Fruit fly (Drosophila melanogaster) whole organism, embryonic: Measurements from ENCODE around the gene CG14219.
A peak's percentile ranks its signal among the peaks of the same experiment; 100 is the strongest.

ENCODE experiments used
- Aef1 ChIP-seq: fragments of 200-800 bp; sonication (Bioruptor generic); IDR thresholded peaks from 3 replicates; pipeline ENCODE4 v1.3.6; 2022; ENCODE audit warnings: missing biosample characterization, missing genetic modification characterization
- Asciz ChIP-seq: fragments of 200-800 bp; sonication (Bioruptor generic); optimal IDR thresholded peaks from 2 replicates; lab custom pipeline; 2017; ENCODE audit warnings: missing biosample characterization, mild to moderate bottlenecking, missing genetic modification characterization, missing genetic modification reagents
- Awh ChIP-seq: fragments of 200-800 bp; sonication (Bioruptor generic); IDR thresholded peaks from 2 replicates; pipeline ENCODE4, ENCODE4 v1.3.6; 2022; ENCODE audit warnings: missing biosample characterization, missing genetic modification characterization
- Bdp1 ChIP-seq: fragments of 200-800 bp; sonication (Bioruptor generic); optimal IDR thresholded peaks from 3 replicates; lab custom pipeline; 2016; ENCODE audit warnings: missing biosample characterization, missing genetic modification characterization
- CG10274 ChIP-seq: fragments of 200-800 bp; sonication (Bioruptor generic); optimal IDR thresholded peaks from 3 replicates; lab custom pipeline; 2017; ENCODE audit warnings: missing biosample characterization, mild to moderate bottlenecking, missing genetic modification characterization
- CG10366 ChIP-seq: fragments of 200-800 bp; sonication (Bioruptor generic); IDR thresholded peaks from 2 replicates; pipeline ENCODE4 v1.3.6; 2022; ENCODE audit warnings: missing biosample characterization, missing genetic modification characterization
- CG12299 ChIP-seq: fragments of 200-800 bp; sonication (Bioruptor generic); optimal IDR thresholded peaks from 2 replicates; lab custom pipeline; 2018; ENCODE audit warnings: missing biosample characterization, mild to moderate bottlenecking, missing genetic modification characterization
- CG1233 ChIP-seq: fragments of 200-800 bp; sonication (Bioruptor generic); optimal IDR thresholded peaks from 4 replicates; lab custom pipeline; 2018; ENCODE audit warnings: missing biosample characterization, mild to moderate bottlenecking, missing genetic modification characterization
- CG12744 ChIP-seq: fragments of 200-800 bp; sonication (Bioruptor generic); optimal IDR thresholded peaks from 2 replicates; lab custom pipeline; 2016; ENCODE audit warnings: missing biosample characterization, missing genetic modification characterization
- CG12769 ChIP-seq: fragments of 200-800 bp; sonication (Bioruptor generic); optimal IDR thresholded peaks from 2 replicates; lab custom pipeline; 2019; ENCODE audit warnings: missing biosample characterization, mild to moderate bottlenecking, missing genetic modification characterization, moderate library complexity
- CG13287 ChIP-seq: fragments of 200-800 bp; sonication (Bioruptor generic); IDR thresholded peaks from 2 replicates; pipeline ENCODE4 v1.3.6; 2022; ENCODE audit warnings: missing biosample characterization, missing genetic modification characterization; ENCODE audit not compliant: partially characterized antibody
- CG14667 ChIP-seq: fragments of 200-800 bp; sonication (Bioruptor generic); IDR thresholded peaks from 2 replicates; pipeline ENCODE4 v1.3.6; 2022; ENCODE audit warnings: missing biosample characterization, missing genetic modification characterization
- CG17361 ChIP-seq: fragments of 200-800 bp; sonication (Bioruptor generic); IDR thresholded peaks from 3 replicates; pipeline ENCODE4 v1.3.6; 2022; ENCODE audit warnings: missing biosample characterization, missing genetic modification characterization
- CG18011 ChIP-seq: fragments of 200-800 bp; sonication (Bioruptor generic); optimal IDR thresholded peaks from 2 replicates; lab custom pipeline; 2017; ENCODE audit warnings: missing biosample characterization, missing genetic modification characterization, mild to moderate bottlenecking, moderate library complexity, missing genotype
- CG18262 ChIP-seq: fragments of 200-800 bp; optimal IDR thresholded peaks from 3 replicates; lab custom pipeline; 2019; ENCODE audit warnings: missing biosample characterization, mild to moderate bottlenecking, missing genetic modification characterization, moderate library complexity
- CG31441 ChIP-seq: fragments of 200-800 bp; sonication (Bioruptor generic); IDR thresholded peaks from 2 replicates; pipeline ENCODE4 v1.3.6; 2022; ENCODE audit warnings: missing biosample characterization, missing genetic modification characterization
- CG32772 ChIP-seq: fragments of 200-800 bp; sonication (Bioruptor generic); IDR thresholded peaks from 2 replicates; pipeline ENCODE4 v1.3.6; 2022; ENCODE audit warnings: missing biosample characterization, missing genetic modification characterization
- CG34224 ChIP-seq: fragments of 200-800 bp; sonication (Bioruptor generic); IDR thresholded peaks from 3 replicates; pipeline ENCODE4 v1.3.6; 2022; ENCODE audit warnings: missing biosample characterization, missing genetic modification characterization; ENCODE audit not compliant: partially characterized antibody
- CG4707 ChIP-seq: fragments of 200-800 bp; sonication (Bioruptor generic); optimal IDR thresholded peaks from 2 replicates; lab custom pipeline; 2018; ENCODE audit warnings: missing biosample characterization, mild to moderate bottlenecking, missing genetic modification characterization, moderate library complexity
- CG4854 ChIP-seq: fragments of 200-800 bp; sonication (Bioruptor generic); optimal IDR thresholded peaks from 2 replicates; lab custom pipeline; 2016; ENCODE audit warnings: missing biosample characterization, missing genetic modification characterization, inconsistent platforms
- CG6254 ChIP-seq: fragments of 200-800 bp; sonication (Bioruptor generic); optimal IDR thresholded peaks from 3 replicates; lab custom pipeline; 2017; ENCODE audit warnings: mild to moderate bottlenecking, missing biosample characterization, missing genetic modification reagents, missing genetic modification characterization
- CG6654 ChIP-seq: fragments of 200-800 bp; sonication (Bioruptor generic); optimal IDR thresholded peaks from 2 replicates; lab custom pipeline; 2017; ENCODE audit warnings: missing biosample characterization, mild to moderate bottlenecking, missing genetic modification characterization
- CG8359 ChIP-seq: fragments of 200-800 bp; sonication (Bioruptor generic); optimal IDR thresholded peaks from 2 replicates; lab custom pipeline; 2017; ENCODE audit warnings: missing biosample characterization, mild to moderate bottlenecking, missing genetic modification characterization, borderline replicate concordance
- CG8478 ChIP-seq: fragments of >200 bp; optimal IDR thresholded peaks from 2 replicates; lab custom pipeline; 2018
- CHES-1-like ChIP-seq: fragments of 200-800 bp; sonication (Bioruptor generic); optimal IDR thresholded peaks from 2 replicates; lab custom pipeline; 2016; ENCODE audit warnings: missing biosample characterization, missing genetic modification characterization
- Camta ChIP-seq: fragments of 200-800 bp; sonication (Bioruptor generic); optimal IDR thresholded peaks from 2 replicates; lab custom pipeline; 2016; ENCODE audit warnings: missing biosample characterization, missing genetic modification characterization
- CoRest ChIP-seq: fragments of 200-800 bp; sonication (Bioruptor generic); optimal IDR thresholded peaks from 3 replicates; lab custom pipeline; 2018; ENCODE audit warnings: missing biosample characterization, mild to moderate bottlenecking, missing genetic modification characterization, moderate library complexity
- Dad ChIP-seq: fragments of 200-800 bp; sonication (Bioruptor generic); optimal IDR thresholded peaks from 3 replicates; lab custom pipeline; 2016; ENCODE audit warnings: missing biosample characterization, missing genetic modification characterization
- Dbx ChIP-seq: fragments of 200-800 bp; sonication (Bioruptor generic); IDR thresholded peaks from 3 replicates; pipeline ENCODE4 v1.3.6; 2022; ENCODE audit warnings: missing biosample characterization, missing genetic modification characterization
- Dfd ChIP-seq, 2 experiments: fragments of >200 bp; optimal IDR thresholded peaks; 2 replicates each; lab custom pipeline; 2017; ENCODE audit warnings: missing biosample characterization in 2 of 2, missing genetic modification characterization in 2 of 2
- Dp ChIP-seq: fragments of 200-800 bp; sonication (Bioruptor generic); optimal IDR thresholded peaks from 2 replicates; lab custom pipeline; 2018; ENCODE audit warnings: missing biosample characterization, mild to moderate bottlenecking, missing genetic modification characterization, moderate library complexity
- GATAe ChIP-seq: fragments of 200-800 bp; sonication (Bioruptor generic); conservative IDR thresholded peaks from 2 replicates; pipeline ENCODE4 v1.3.6; 2022; ENCODE audit warnings: missing biosample characterization, missing genetic modification characterization
- HHEX ChIP-seq: fragments of 200-800 bp; sonication (Bioruptor generic); optimal IDR thresholded peaks from 3 replicates; lab custom pipeline; 2017; ENCODE audit warnings: missing biosample characterization, mild to moderate bottlenecking, missing genetic modification characterization, missing genetic modification reagents
- MBD-R2 ChIP-seq: fragments of 200-800 bp; sonication (Bioruptor generic); IDR thresholded peaks from 2 replicates; pipeline ENCODE4 v1.3.6; 2022; ENCODE audit warnings: missing biosample characterization, missing genetic modification characterization
- MTF-1 ChIP-seq: fragments of 200-800 bp; sonication (Bioruptor generic); optimal IDR thresholded peaks from 2 replicates; lab custom pipeline; 2018; ENCODE audit warnings: missing biosample characterization, mild to moderate bottlenecking, missing genetic modification characterization, borderline replicate concordance
- Nf-YA ChIP-seq: fragments of 200-800 bp; sonication (Bioruptor generic); IDR thresholded peaks from 2 replicates; pipeline ENCODE4 v1.3.6; 2022; ENCODE audit warnings: missing biosample characterization, missing genetic modification characterization
- Nf-YB ChIP-seq: fragments of 200-800 bp; sonication (Bioruptor generic); optimal IDR thresholded peaks from 3 replicates; lab custom pipeline; 2019; ENCODE audit warnings: missing biosample characterization, mild to moderate bottlenecking, missing genetic modification characterization, moderate library complexity
- Sin3A ChIP-seq: fragments of >200 bp; optimal IDR thresholded peaks from 2 replicates; lab custom pipeline; 2018
- ara ChIP-seq: fragments of 200-800 bp; sonication (Bioruptor generic); IDR thresholded peaks from 2 replicates; pipeline ENCODE4 v1.3.6; 2022; ENCODE audit warnings: missing biosample characterization, missing genetic modification characterization
- az2 ChIP-seq: fragments of 200-800 bp; sonication (Bioruptor generic); optimal IDR thresholded peaks from 3 replicates; lab custom pipeline; 2016; ENCODE audit warnings: missing biosample characterization, missing genetic modification characterization
- dan ChIP-seq: fragments of 200-800 bp; sonication (Bioruptor generic); IDR thresholded peaks from 2 replicates; pipeline ENCODE4 v1.3.6; 2022; ENCODE audit warnings: missing biosample characterization, missing genetic modification characterization
- exex ChIP-seq: fragments of 200-800 bp; sonication (Bioruptor generic); optimal IDR thresholded peaks from 4 replicates; lab custom pipeline; 2018; ENCODE audit warnings: missing biosample characterization, mild to moderate bottlenecking, missing genetic modification characterization, moderate library complexity
- eyg ChIP-seq: fragments of 200-800 bp; sonication (Bioruptor generic); optimal IDR thresholded peaks from 3 replicates; lab custom pipeline; 2016; ENCODE audit warnings: missing biosample characterization, missing genetic modification characterization
- jigr1 ChIP-seq: fragments of 200-800 bp; sonication (Bioruptor generic); IDR thresholded peaks from 3 replicates; pipeline ENCODE4 v1.3.6; 2022; ENCODE audit warnings: missing biosample characterization, missing genetic modification characterization
- knrl ChIP-seq: fragments of 200-800 bp; sonication (Bioruptor generic); IDR thresholded peaks from 3 replicates; pipeline ENCODE4 v1.3.6; 2022; ENCODE audit warnings: missing biosample characterization, missing genetic modification characterization; ENCODE audit not compliant: partially characterized antibody
- lbe ChIP-seq: fragments of 200-800 bp; sonication (Bioruptor generic); optimal IDR thresholded peaks from 2 replicates; lab custom pipeline; 2016; ENCODE audit warnings: missing biosample characterization, mild to moderate bottlenecking, missing genetic modification characterization
- pb ChIP-seq: fragments of 200-800 bp; sonication (Bioruptor generic); optimal IDR thresholded peaks from 3 replicates; lab custom pipeline; 2016; ENCODE audit warnings: missing biosample characterization, missing genetic modification characterization
- phol ChIP-seq: fragments of 200-800 bp; sonication (Bioruptor generic); optimal IDR thresholded peaks from 3 replicates; lab custom pipeline; 2018; ENCODE audit warnings: missing biosample characterization, mild to moderate bottlenecking, missing genetic modification characterization, moderate library complexity
- seq ChIP-seq: fragments of 200-800 bp; sonication (Bioruptor generic); IDR thresholded peaks from 2 replicates; pipeline ENCODE4 v1.3.6; 2022; ENCODE audit warnings: missing biosample characterization, missing genetic modification characterization
- slbo ChIP-seq: fragments of 200-800 bp; sonication (Bioruptor generic); IDR thresholded peaks from 2 replicates; pipeline ENCODE4 v1.3.6; 2022; ENCODE audit warnings: missing biosample characterization, missing genetic modification characterization
- tgo ChIP-seq: fragments of 200-800 bp; sonication (Bioruptor generic); IDR thresholded peaks from 3 replicates; pipeline ENCODE4 v1.3.6; 2022; ENCODE audit warnings: missing biosample characterization, missing genetic modification characterization

Gene CG14219

DNA sequence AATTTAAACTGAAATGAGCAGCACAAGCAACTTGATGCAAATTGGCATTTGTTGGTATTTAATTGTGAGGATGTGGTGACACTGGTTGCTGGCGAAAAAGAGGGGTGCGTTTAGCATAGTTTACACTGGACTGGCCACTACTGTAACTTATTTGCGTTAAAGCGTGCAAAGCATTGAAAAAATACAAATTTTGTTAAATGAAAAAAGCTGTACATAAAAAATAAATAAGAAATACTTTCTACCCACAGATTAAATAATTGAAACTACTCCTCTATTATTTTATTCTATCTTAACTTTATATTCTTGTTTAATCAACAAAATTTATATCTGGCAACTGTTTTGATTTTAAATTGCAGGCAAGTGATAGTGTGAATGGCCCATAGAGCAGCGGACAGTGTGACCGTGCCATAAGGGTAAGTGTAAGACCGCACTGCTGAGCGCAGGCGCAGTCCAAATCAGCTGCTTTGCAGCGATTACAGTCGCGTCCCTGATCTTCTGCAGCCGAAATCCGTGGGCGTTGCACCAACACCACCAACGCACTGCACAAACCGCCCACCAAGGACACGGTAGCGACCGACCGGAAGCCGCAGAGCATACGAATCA is 24.2 kb downstream of the CG14219 start, which contains the start of the genes Grip84 and car (continued):
- TF ChIP-seq CG18011 (GFP tag; lab: Kevin White, UChicago) (peak; percentile 17), CHES-1-like (GFP tag; lab: Kevin White, UChicago) (no peak), GATAe (GFP tag; lab: Robert Waterston, UW) (no peak), CG34224 (no peak), eyg (GFP tag; lab: Kevin White, UChicago) (no peak), Nf-YA (GFP tag; lab: Robert Waterston, UW) (no peak), ara (GFP tag; lab: Robert Waterston, UW) (no peak), slbo (peak; percentile 84), Dp (GFP tag; lab: Kevin White, UChicago) (peak; percentile 22), seq (GFP tag; lab: Robert Waterston, UW) (peak; percentile 28; the same call in 1 of the 2 replicates), CG14667 (GFP tag; lab: Robert Waterston, UW) (0 out of 2 replicates have a peak, but pooled peaks have one; percentile 29), Awh (GFP tag; lab: Robert Waterston, UW) (no peak), CG10366 (GFP tag; lab: Robert Waterston, UW) (peak; percentile 62; the same call in 1 of the 2 replicates), dan (no peak), CG18262 (tag; lab: Kevin White, UChicago) (peak; percentile 68), CG12299 (tag; lab: Kevin White, UChicago) (peak; percentile 46), CG6254 (GFP tag; lab: Kevin White, UChicago) (no peak), az2 (peak; percentile 69), CG17361 (GFP tag; lab: Robert Waterston, UW) (peak; percentile 86), CG31441 (GFP tag; lab: Robert Waterston, UW) (no peak; the same call in 1 of the 2 replicates), Sin3A (lab: Kevin White, UChicago) (peak; percentile 90), CoRest (tag; lab: Kevin White, UChicago) (peak; percentile 88), HHEX (peak; percentile 42), CG8478 (lab: Kevin White, UChicago) (no peak), knrl (no peak), Nf-YB (GFP tag; lab: Kevin White, UChicago) (peak; percentile 6), CG10274 (no peak), exex (tag; lab: Kevin White, UChicago) (no peak), phol (tag; lab: Kevin White, UChicago) (peak; percentile 83), Asciz (GFP tag; lab: Kevin White, UChicago) (no peak), Dbx (peak; percentile 61; the same call in 1 of the 3 replicates), CG6654 (GFP tag; lab: Kevin White, UChicago) (no peak), CG4854 (GFP tag; lab: Kevin White, UChicago) (no peak), CG12769 (tag; lab: Kevin White, UChicago) (no peak), tgo (peak; percentile 73), jigr1 (GFP tag; lab: Robert Waterston, UW) (peak; percentile 54; the same call in 1 of the 3 replicates), CG1233 (peak; percentile 43), lbe (no peak), CG32772 (GFP tag; lab: Robert Waterston, UW) (peak; percentile 58), MBD-R2 (GFP tag; lab: Robert Waterston, UW) (peak; percentile 93), CG13287 (no peak), CG4707 (GFP tag; lab: Kevin White, UChicago) (no peak), Camta (GFP tag; lab: Kevin White, UChicago) (peak; percentile 61), Bdp1 (no peak), pb (no peak), CG12744 (GFP tag; lab: Kevin White, UChicago) (no peak), Dad (GFP tag; lab: Kevin White, UChicago) (peak; percentile 46), MTF-1 (GFP tag; lab: Kevin White, UChicago) (no peak), Dfd (GFP tag; optimal IDR thresholded peaks at IDR 0.05; lab: Kevin White, UChicago) (peak in 1 of 2 experiments; percentile 24), Aef1 (GFP tag; lab: Robert Waterston, UW) (peak; percentile 57), CG8359 (GFP tag; lab: Kevin White, UChicago) (no peak)
